Worm (Caenorhabditis elegans) whole organism, young adult: ENCODE results near the gene str-103.

Source experiments
- Y79H2A.3 ChIP-seq: fragments of 200-800 bp; sonication (Bioruptor generic); conservative IDR thresholded peaks from 2 replicates; pipeline ENCODE4 v1.3.6; 2022; ENCODE audit warnings: missing genetic modification reagents, missing genetic modification characterization, missing compliant biosample characterization
- ama-1 ChIP-seq, 3 experiments: fragments of 150-350 bp in 1 of 3; sonication (generic microtip) in 2 of 3; optimal IDR thresholded peaks; 2 replicates each; lab custom pipeline; 2014 to 2018; ENCODE audit warnings: missing biosample characterization in 2 of 3, missing genetic modification characterization in 2 of 3, missing genetic modification reagents in 2 of 3
- aptf-2 ChIP-seq: fragments of 200-800 bp; sonication (Bioruptor generic); conservative IDR thresholded peaks from 2 replicates; pipeline ENCODE4 v1.3.6; 2022; ENCODE audit warnings: missing genetic modification reagents, missing genetic modification characterization, missing compliant biosample characterization
- attf-3 ChIP-seq: fragments of 200-800 bp; sonication (Bioruptor generic); conservative IDR thresholded peaks from 2 replicates; pipeline ENCODE4 v1.3.6; 2022; ENCODE audit warnings: missing genetic modification reagents, missing genetic modification characterization, missing compliant biosample characterization
- bed-2 ChIP-seq: fragments of 200-800 bp; sonication (Bioruptor generic); IDR thresholded peaks from 2 replicates; pipeline ENCODE4 v1.3.6; 2022; ENCODE audit warnings: missing genetic modification reagents, missing genetic modification characterization, missing compliant biosample characterization
- cebp-1 ChIP-seq, 2 experiments: fragments of 200-800 bp in 1 of 2; sonication (Bioruptor generic) in 1 of 2; sonication (generic microtip) in 1 of 2; IDR thresholded peaks in 1 of 2; optimal IDR thresholded peaks in 1 of 2; 2 replicates each; pipeline versions ENCODE4 v1.3.6 to Lab custom; 2017 to 2022; ENCODE audit warnings: missing compliant biosample characterization in 2 of 2, missing genetic modification characterization in 2 of 2, mild to moderate bottlenecking in 1 of 2, missing genetic modification reagents in 1 of 2, moderate library complexity in 1 of 2
- gei-17 ChIP-seq: fragments of 200-800 bp; sonication (Bioruptor generic); optimal IDR thresholded peaks from 2 replicates; lab custom pipeline; 2018; ENCODE audit warnings: mild to moderate bottlenecking, missing genetic modification characterization, missing compliant biosample characterization
- let-607 ChIP-seq, 2 experiments: fragments of 200-800 bp in 1 of 2; sonication (Bioruptor generic) in 1 of 2; sonication (generic microtip) in 1 of 2; optimal IDR thresholded peaks; 2 replicates each; lab custom pipeline; 2016 to 2018; ENCODE audit warnings: mild to moderate bottlenecking in 2 of 2, missing compliant biosample characterization in 2 of 2, missing genetic modification characterization in 2 of 2, moderate library complexity in 2 of 2, missing genotype in 1 of 2
- nhr-80 ChIP-seq: sonication (generic microtip); optimal IDR thresholded peaks from 2 replicates; lab custom pipeline; 2016; ENCODE audit warnings: missing genetic modification characterization, missing compliant biosample characterization
- nhr-90 ChIP-seq: sonication (generic microtip); optimal IDR thresholded peaks from 2 replicates; lab custom pipeline; 2016; ENCODE audit warnings: missing genotype, mild to moderate bottlenecking, missing genetic modification characterization, missing compliant biosample characterization
- repo-1 ChIP-seq: sonication (generic microtip); optimal IDR thresholded peaks from 2 replicates; lab custom pipeline; 2017; ENCODE audit warnings: mild to moderate bottlenecking, missing genetic modification characterization, missing compliant biosample characterization
- sdz-38 ChIP-seq: sonication (generic microtip); optimal IDR thresholded peaks from 2 replicates; lab custom pipeline; 2016; ENCODE audit warnings: missing genotype, missing genetic modification characterization, missing compliant biosample characterization

The str-103 gene

ce11 chrV:16071167-16071566 is 47.3 kb downstream of the str-103 start, which contains the start of gene nhr-176:
Gene nhr-176, plus strand, starts transcription at chrV:16071325.
- TF ChIP-seq cebp-1 (GFP tag; IDR thresholded peaks at IDR 0.05; lab: Robert Waterston, UW) (no peak), cebp-1 (tag; optimal IDR thresholded peaks at IDR 0.05; lab: Kevin White, UChicago) (no peak), nhr-80 (peak; percentile 38)

- TF ChIP-seq sdz-38 (tag; lab: Kevin White, UChicago) (no peak), attf-3 (no peak), aptf-2 (GFP tag; lab: Robert Waterston, UW) (no peak), let-607 (tag; optimal IDR thresholded peaks at IDR 0.05; lab: Kevin White, UChicago) (no peak), Y79H2A.3 (GFP tag; lab: Robert Waterston, UW) (no peak), nhr-90 (tag; lab: Kevin White, UChicago) (no peak), ama-1 (optimal IDR thresholded peaks at IDR 0.05; lab: Kevin White, UChicago) (no peak), ama-1 (GFP tag; optimal IDR thresholded peaks at IDR 0.05; lab: Kevin White, UChicago) (no peak), bed-2 (GFP tag; lab: Robert Waterston, UW) (no peak), repo-1 (no peak), gei-17 (GFP tag; lab: Kevin White, UChicago) (no peak)
Observed at ce11 chrV:16068938-16069337, 49.6 kb downstream of the str-103 start, which contains the start of gene cyp-35D1. Gene cyp-35D1, plus strand, starts transcription at chrV:16069238.
